Fruit fly (Drosophila melanogaster): ENCODE results near the gene Agpat1.

DNA sequence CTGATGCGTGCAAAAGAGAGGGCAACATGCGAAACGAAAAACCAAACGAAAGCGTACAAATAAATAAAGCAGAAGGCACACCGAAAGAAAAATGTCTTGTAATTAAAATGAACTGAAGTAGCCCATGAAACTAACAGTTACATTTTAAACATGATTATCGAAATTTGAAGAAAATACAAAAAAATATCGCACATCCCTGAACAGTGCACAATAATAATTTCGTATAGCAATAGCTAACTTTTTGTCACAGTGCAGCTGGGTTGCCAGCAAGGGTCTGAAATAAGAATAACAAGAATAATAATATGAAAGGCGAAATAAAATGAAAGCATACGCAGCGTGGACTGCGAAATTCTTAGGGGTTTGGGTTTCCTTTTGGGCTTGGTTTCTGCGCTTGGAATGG is 12.9 kb upstream of the Agpat1 start:
- TF ChIP-seq topi (GFP tag; optimal IDR thresholded peaks at IDR 0.05), result peak; percentile 100
- peak; percentile 99 for TF ChIP-seq CG6808 (GFP tag; optimal IDR thresholded peaks at IDR 0.05)
- TF ChIP-seq CG11294 (GFP tag; IDR thresholded peaks at IDR 0.05), result peak; percentile 99
